Worm (Caenorhabditis elegans) whole organism, late embryonic: Measurements from ENCODE around the gene C25F9.5.

Experiments used
- T23F11.4 ChIP-seq: fragments of 200-800 bp; sonication (Bioruptor generic); optimal IDR thresholded peaks from 2 replicates; lab custom pipeline; 2018; ENCODE audit warnings: mild to moderate bottlenecking, missing genetic modification characterization, missing compliant biosample characterization
- ceh-34 ChIP-seq: sonication (generic microtip); optimal IDR thresholded peaks from 2 replicates; lab custom pipeline; 2016; ENCODE audit warnings: mild to moderate bottlenecking, missing genetic modification characterization, missing compliant biosample characterization
- pha-4 ChIP-seq: fragments of 150-350 bp; optimal IDR thresholded peaks from 2 replicates; lab custom pipeline; 2018; ENCODE audit warnings: missing biosample characterization, missing genetic modification reagents, missing genetic modification characterization

DNA sequence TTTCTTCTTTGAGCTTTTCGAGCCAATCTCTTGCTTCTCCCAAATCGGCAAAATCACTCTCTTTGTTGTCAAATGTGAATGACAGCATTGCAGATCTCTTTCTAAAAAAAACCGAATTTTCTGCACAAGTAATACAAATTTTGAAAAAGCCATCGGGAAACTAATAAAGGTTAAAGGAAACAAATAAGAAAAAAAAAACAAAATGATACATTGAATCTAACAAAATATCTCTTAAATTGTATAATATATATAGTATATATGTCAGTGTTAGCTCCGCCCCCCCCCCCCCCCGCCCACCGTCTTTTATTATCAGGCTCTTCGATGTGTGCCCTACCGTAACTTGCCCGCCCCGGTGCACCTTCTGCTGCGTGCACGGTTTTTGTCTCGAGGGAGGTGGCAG lies 22.3 kb upstream of the C25F9.5 start, which contains the start of gene C25F9.11:
- TF ChIP-seq T23F11.4 (GFP tag; lab: Kevin White, UChicago) (no peak), ceh-34 (no peak), pha-4 (tag; lab: Kevin White, UChicago) (no peak)
